Worm (Caenorhabditis elegans) whole organism, mixed stage, embryonic: ENCODE data around the gene T22B2.2.

Source experiments
- ces-1 ChIP-seq: fragments of 150-350 bp; optimal IDR thresholded peaks from 2 replicates; lab custom pipeline; 2014; ENCODE audit warnings: missing biosample characterization, missing genetic modification reagents, missing genetic modification characterization
- lin-32 ChIP-seq: fragments of 200-800 bp; sonication (Bioruptor generic); optimal IDR thresholded peaks from 2 replicates; lab custom pipeline; 2018; ENCODE audit warnings: mild to moderate bottlenecking, missing genetic modification characterization, missing compliant biosample characterization
- nhr-76 ChIP-seq: sonication (generic microtip); optimal IDR thresholded peaks from 2 replicates; lab custom pipeline; 2017; ENCODE audit warnings: missing biosample characterization, missing genetic modification characterization
- pha-4 ChIP-seq: fragments of 150-350 bp; optimal IDR thresholded peaks from 2 replicates; lab custom pipeline; 2018; ENCODE audit warnings: missing biosample characterization, missing genetic modification reagents, missing genetic modification characterization

- no peak for TF ChIP-seq nhr-76 (tag; lab: Kevin White, UChicago)
- no peak for TF ChIP-seq lin-32
- no peak for TF ChIP-seq ces-1 (GFP tag; lab: Kevin White, UChicago)
- TF ChIP-seq pha-4 (tag; lab: Kevin White, UChicago) = no peak
Observed at ce11 chrX:3949763-3950162, 29.6 kb downstream of the T22B2.2 start.
